Worm (Caenorhabditis elegans): ENCODE measurements around the gene F54H5.14.

DNA sequence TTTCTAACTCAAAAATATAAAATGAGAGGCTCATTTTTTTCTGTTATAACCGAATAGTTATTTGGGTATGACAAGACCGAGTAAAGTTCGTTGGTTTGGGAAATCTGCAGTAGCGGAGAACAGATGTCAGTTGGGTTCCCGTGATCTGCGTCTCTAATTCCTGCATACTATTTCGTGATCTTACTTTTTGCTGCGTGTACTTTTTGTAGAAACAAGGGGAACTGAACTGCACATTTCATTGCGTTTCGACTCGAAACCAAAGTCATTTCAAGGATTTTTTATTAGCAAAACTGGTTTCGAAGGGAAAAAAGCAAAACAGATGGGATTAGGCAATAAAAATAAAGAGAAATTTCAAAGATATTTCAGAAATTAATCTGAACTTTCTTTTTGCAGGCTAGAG lies 21.7 kb upstream of the F54H5.14 start:
- TF ChIP-seq nhr-237 (tag; optimal IDR thresholded peaks at IDR 0.05) (no peak), ceh-83 (GFP tag; optimal IDR thresholded peaks at IDR 0.05) (no peak), pha-4 (tag; optimal IDR thresholded peaks at IDR 0.05) (no peak), blmp-1 (tag; optimal IDR thresholded peaks at IDR 0.05) (no peak), nhr-28 (tag; optimal IDR thresholded peaks at IDR 0.05) (no peak), lin-13 (tag; optimal IDR thresholded peaks at IDR 0.05) (no peak), zip-8 (tag; optimal IDR thresholded peaks at IDR 0.05) (no peak), M03D4.4 (tag; optimal IDR thresholded peaks at IDR 0.05) (no peak), nhr-12 (tag; optimal IDR thresholded peaks at IDR 0.05) (no peak), sem-2 (GFP tag; optimal IDR thresholded peaks at IDR 0.05) (no peak), ztf-11 (tag; optimal IDR thresholded peaks at IDR 0.05) (no peak)

Data from whole organism, mixed stage, embryonic.